Fruit fly (Drosophila melanogaster) whole organism, embryonic: ENCODE data around the gene aqz.

Experiments
- Adf1 ChIP-seq: fragments of 200-800 bp; sonication (Bioruptor generic); IDR thresholded peaks from 2 replicates; pipeline ENCODE4 v1.3.6; 2022; ENCODE audit warnings: missing biosample characterization, missing genetic modification characterization
- Atf6 ChIP-seq: fragments of 200-800 bp; sonication (Bioruptor generic); IDR thresholded peaks from 2 replicates; pipeline ENCODE4 v1.3.6; 2022; ENCODE audit warnings: missing biosample characterization, missing genetic modification characterization
- CG12299 ChIP-seq: fragments of 200-800 bp; sonication (Bioruptor generic); optimal IDR thresholded peaks from 2 replicates; lab custom pipeline; 2018; ENCODE audit warnings: missing biosample characterization, mild to moderate bottlenecking, missing genetic modification characterization
- CG13424 ChIP-seq: fragments of 200-800 bp; sonication (Bioruptor generic); optimal IDR thresholded peaks from 2 replicates; lab custom pipeline; 2019; ENCODE audit warnings: missing biosample characterization, mild to moderate bottlenecking, missing genetic modification characterization, moderate library complexity
- CG14014 ChIP-seq: fragments of 200-800 bp; sonication (Bioruptor generic); IDR thresholded peaks from 2 replicates; pipeline ENCODE4 v1.3.6; 2022; ENCODE audit warnings: missing biosample characterization, missing genetic modification characterization
- CG1792 ChIP-seq: fragments of 200-800 bp; sonication (Bioruptor generic); optimal IDR thresholded peaks from 2 replicates; lab custom pipeline; 2016; ENCODE audit warnings: missing biosample characterization, missing genetic modification characterization
- CG2129 ChIP-seq: fragments of 200-800 bp; sonication (Bioruptor generic); IDR thresholded peaks from 2 replicates; pipeline ENCODE4 v1.3.6; 2022; ENCODE audit warnings: missing biosample characterization, missing genetic modification characterization; ENCODE audit not compliant: partially characterized antibody
- CG3065 ChIP-seq: fragments of 200-800 bp; sonication (Bioruptor generic); optimal IDR thresholded peaks from 2 replicates; lab custom pipeline; 2016; ENCODE audit warnings: missing biosample characterization, missing genetic modification characterization
- CG31224 ChIP-seq: fragments of 200-800 bp; sonication (Bioruptor generic); IDR thresholded peaks from 2 replicates; pipeline ENCODE4 v1.3.6; 2022; ENCODE audit warnings: missing biosample characterization, missing genetic modification characterization
- CG31388 ChIP-seq: fragments of 200-800 bp; sonication (Bioruptor generic); optimal IDR thresholded peaks from 2 replicates; lab custom pipeline; 2016; ENCODE audit warnings: missing biosample characterization, missing genetic modification characterization
- CG3407 ChIP-seq: fragments of 200-800 bp; sonication (Bioruptor generic); optimal IDR thresholded peaks from 2 replicates; lab custom pipeline; 2018; ENCODE audit warnings: missing biosample characterization, mild to moderate bottlenecking, missing genetic modification characterization
- CG34422 ChIP-seq: fragments of 200-800 bp; sonication (Bioruptor generic); IDR thresholded peaks from 3 replicates; pipeline ENCODE4 v1.3.6; 2022; ENCODE audit warnings: missing biosample characterization, missing genetic modification characterization
- CG3995 ChIP-seq: fragments of 200-800 bp; sonication (Bioruptor generic); optimal IDR thresholded peaks from 3 replicates; lab custom pipeline; 2016; ENCODE audit warnings: missing biosample characterization, missing genetic modification characterization
- CG4282 ChIP-seq: fragments of 200-800 bp; sonication (Bioruptor generic); optimal IDR thresholded peaks from 2 replicates; lab custom pipeline; 2016; ENCODE audit warnings: missing biosample characterization, missing genetic modification characterization
- CG7556 ChIP-seq: fragments of 200-800 bp; sonication (Bioruptor generic); optimal IDR thresholded peaks from 2 replicates; lab custom pipeline; 2017; ENCODE audit warnings: missing biosample characterization, mild to moderate bottlenecking, missing genetic modification characterization
- CG8290 ChIP-seq, 3 experiments: fragments of 200-800 bp; sonication (Bioruptor generic); optimal IDR thresholded peaks; 2 replicates each; lab custom pipeline; 2016 to 2019; ENCODE audit warnings: missing biosample characterization in 3 of 3, missing genetic modification characterization in 3 of 3, mild to moderate bottlenecking in 2 of 3, moderate library complexity in 1 of 3
- CG8924 ChIP-seq: fragments of 200-800 bp; optimal IDR thresholded peaks from 3 replicates; lab custom pipeline; 2019; ENCODE audit warnings: missing biosample characterization, mild to moderate bottlenecking, missing genetic modification characterization, moderate library complexity
- E2f2 ChIP-seq: fragments of 200-800 bp; sonication (Bioruptor generic); IDR thresholded peaks from 2 replicates; pipeline ENCODE4 v1.3.6; 2022; ENCODE audit warnings: missing biosample characterization, missing genetic modification characterization
- Ets97D ChIP-seq: fragments of 200-800 bp; sonication (Bioruptor generic); optimal IDR thresholded peaks from 3 replicates; lab custom pipeline; 2016; ENCODE audit warnings: missing biosample characterization, missing genetic modification characterization
- H15 ChIP-seq: fragments of 200-800 bp; sonication (Bioruptor generic); IDR thresholded peaks from 3 replicates; pipeline ENCODE4 v1.3.6; 2022; ENCODE audit warnings: missing biosample characterization, missing genetic modification characterization
- Hsf ChIP-seq: fragments of 200-800 bp; sonication (Bioruptor generic); optimal IDR thresholded peaks from 3 replicates; lab custom pipeline; 2016; ENCODE audit warnings: missing biosample characterization, missing genetic modification characterization
- MBD-R2 ChIP-seq: fragments of 200-800 bp; sonication (Bioruptor generic); IDR thresholded peaks from 2 replicates; pipeline ENCODE4 v1.3.6; 2022; ENCODE audit warnings: missing biosample characterization, missing genetic modification characterization
- Myb ChIP-seq: fragments of 200-800 bp; sonication (Bioruptor generic); optimal IDR thresholded peaks from 2 replicates; lab custom pipeline; 2016; ENCODE audit warnings: missing biosample characterization, missing genetic modification characterization
- Ptx1 ChIP-seq: fragments of 200-800 bp; sonication (Bioruptor generic); IDR thresholded peaks from 2 replicates; pipeline ENCODE4 v1.3.6; 2022; ENCODE audit warnings: missing biosample characterization, missing genetic modification characterization
- Ravus ChIP-seq: fragments of 200-800 bp; sonication (Bioruptor generic); IDR thresholded peaks from 2 replicates; pipeline ENCODE4 v1.3.6; 2022; ENCODE audit warnings: missing biosample characterization, missing genetic modification characterization
- Rfx ChIP-seq: fragments of 200-800 bp; sonication (Bioruptor generic); IDR thresholded peaks from 2 replicates; pipeline ENCODE4 v1.3.6; 2022; ENCODE audit warnings: missing biosample characterization, missing genetic modification characterization
- Six4 ChIP-seq: fragments of 200-800 bp; sonication (Bioruptor generic); optimal IDR thresholded peaks from 2 replicates; lab custom pipeline; 2016; ENCODE audit warnings: missing biosample characterization, missing genetic modification characterization
- Sox100B ChIP-seq: fragments of 200-800 bp; sonication (Bioruptor generic); optimal IDR thresholded peaks from 3 replicates; lab custom pipeline; 2018; ENCODE audit warnings: missing biosample characterization, mild to moderate bottlenecking, missing genetic modification characterization
- Usf ChIP-seq: fragments of 200-800 bp; sonication (Bioruptor generic); optimal IDR thresholded peaks from 2 replicates; lab custom pipeline; 2017; ENCODE audit warnings: missing genotype, missing biosample characterization, missing genetic modification characterization
- ase ChIP-seq: fragments of 200-800 bp; sonication (Bioruptor generic); IDR thresholded peaks from 3 replicates; pipeline ENCODE4 v1.3.6; 2022; ENCODE audit warnings: missing biosample characterization, missing genetic modification characterization
- bcd ChIP-seq: fragments of 200-800 bp; sonication (Bioruptor generic); optimal IDR thresholded peaks from 2 replicates; lab custom pipeline; 2017; ENCODE audit warnings: missing biosample characterization, mild to moderate bottlenecking, missing genetic modification characterization
- bowl ChIP-seq: fragments of 200-800 bp; sonication (Bioruptor generic); IDR thresholded peaks from 2 replicates; pipeline ENCODE4 v1.3.6; 2022; ENCODE audit warnings: missing biosample characterization, missing genetic modification characterization
- croc ChIP-seq: fragments of 200-800 bp; sonication (Bioruptor generic); conservative IDR thresholded peaks from 3 replicates; pipeline ENCODE4 v1.3.6; 2022; ENCODE audit warnings: missing biosample characterization, missing genetic modification characterization
- gce ChIP-seq: fragments of 200-800 bp; sonication (Bioruptor generic); IDR thresholded peaks from 3 replicates; pipeline ENCODE4 v1.3.6; 2022; ENCODE audit warnings: missing biosample characterization, missing genetic modification characterization
- gfzf ChIP-seq: fragments of 200-800 bp; sonication (Bioruptor generic); optimal IDR thresholded peaks from 2 replicates; lab custom pipeline; 2016; ENCODE audit warnings: missing biosample characterization, mild to moderate bottlenecking, missing genetic modification characterization, moderate library complexity
- gro ChIP-seq: fragments of 200-800 bp; sonication (Bioruptor generic); optimal IDR thresholded peaks from 2 replicates; lab custom pipeline; 2016; ENCODE audit warnings: missing biosample characterization, missing genetic modification characterization
- gt ChIP-seq: fragments of 200-800 bp; sonication (Bioruptor generic); IDR thresholded peaks from 2 replicates; pipeline ENCODE4 v1.3.6; 2022; ENCODE audit warnings: missing biosample characterization, missing genetic modification characterization
- h ChIP-seq: fragments of >200 bp; optimal IDR thresholded peaks from 2 replicates; lab custom pipeline; 2017
- ham ChIP-seq: fragments of 200-800 bp; sonication (Bioruptor generic); IDR thresholded peaks from 2 replicates; pipeline ENCODE4 v1.3.6; 2022; ENCODE audit warnings: missing biosample characterization, missing genetic modification characterization
- ind ChIP-seq: fragments of 200-800 bp; sonication (Bioruptor generic); optimal IDR thresholded peaks from 3 replicates; lab custom pipeline; 2016; ENCODE audit warnings: missing biosample characterization, missing genetic modification characterization
- kni ChIP-seq: fragments of 200-800 bp; sonication (Bioruptor generic); optimal IDR thresholded peaks from 3 replicates; lab custom pipeline; 2017; ENCODE audit warnings: mild to moderate bottlenecking, missing biosample characterization, missing genetic modification reagents, missing genetic modification characterization
- lov ChIP-seq, 2 experiments: fragments of 200-800 bp in 1 of 2; fragments of >200 bp in 1 of 2; sonication (Bioruptor generic) in 1 of 2; IDR thresholded peaks in 1 of 2; optimal IDR thresholded peaks in 1 of 2; 2 replicates in 1 of 2; 3 replicates in 1 of 2; pipeline versions ENCODE4 v1.3.6 to Lab custom; 2017 to 2022; ENCODE audit warnings: missing biosample characterization in 1 of 2, missing genetic modification characterization in 1 of 2
- maf-S ChIP-seq: fragments of 200-800 bp; sonication (Bioruptor generic); optimal IDR thresholded peaks from 2 replicates; lab custom pipeline; 2016; ENCODE audit warnings: missing biosample characterization, missing genetic modification characterization
- nerfin-1 ChIP-seq: fragments of 200-800 bp; sonication (Bioruptor generic); optimal IDR thresholded peaks from 3 replicates; lab custom pipeline; 2019; ENCODE audit warnings: missing biosample characterization, mild to moderate bottlenecking, missing genetic modification characterization, moderate library complexity
- nerfin-2 ChIP-seq: fragments of 200-800 bp; sonication (Bioruptor generic); IDR thresholded peaks from 2 replicates; pipeline ENCODE4 v1.3.6; 2022; ENCODE audit warnings: missing biosample characterization, missing genetic modification characterization; ENCODE audit not compliant: partially characterized antibody
- sr ChIP-seq: fragments of 200-800 bp; sonication (Bioruptor generic); IDR thresholded peaks from 3 replicates; pipeline ENCODE4 v1.3.6; 2022; ENCODE audit warnings: missing biosample characterization, missing genetic modification characterization
- ttk ChIP-seq: fragments of 200-800 bp; sonication (Bioruptor generic); IDR thresholded peaks from 2 replicates; pipeline ENCODE4 v2.1.2; 2022; ENCODE audit warnings: missing biosample characterization, missing genetic modification characterization
- tx ChIP-seq: fragments of 200-800 bp; sonication (Bioruptor generic); optimal IDR thresholded peaks from 2 replicates; lab custom pipeline; 2016; ENCODE audit warnings: missing biosample characterization, missing genetic modification characterization
- vfl ChIP-seq: fragments of 200-800 bp; sonication (Bioruptor generic); optimal IDR thresholded peaks from 2 replicates; lab custom pipeline; 2016; ENCODE audit warnings: missing biosample characterization, missing genetic modification characterization
- zen2 ChIP-seq: fragments of 200-800 bp; sonication (Bioruptor generic); IDR thresholded peaks from 3 replicates; pipeline ENCODE4 v1.3.6; 2022; ENCODE audit warnings: missing biosample characterization, missing genetic modification characterization; ENCODE audit not compliant: partially characterized antibody
- zfh2 ChIP-seq: fragments of 200-800 bp; sonication (Bioruptor generic); optimal IDR thresholded peaks from 2 replicates; lab custom pipeline; 2016; ENCODE audit warnings: missing biosample characterization, missing genetic modification characterization

aqz gene

DNA sequence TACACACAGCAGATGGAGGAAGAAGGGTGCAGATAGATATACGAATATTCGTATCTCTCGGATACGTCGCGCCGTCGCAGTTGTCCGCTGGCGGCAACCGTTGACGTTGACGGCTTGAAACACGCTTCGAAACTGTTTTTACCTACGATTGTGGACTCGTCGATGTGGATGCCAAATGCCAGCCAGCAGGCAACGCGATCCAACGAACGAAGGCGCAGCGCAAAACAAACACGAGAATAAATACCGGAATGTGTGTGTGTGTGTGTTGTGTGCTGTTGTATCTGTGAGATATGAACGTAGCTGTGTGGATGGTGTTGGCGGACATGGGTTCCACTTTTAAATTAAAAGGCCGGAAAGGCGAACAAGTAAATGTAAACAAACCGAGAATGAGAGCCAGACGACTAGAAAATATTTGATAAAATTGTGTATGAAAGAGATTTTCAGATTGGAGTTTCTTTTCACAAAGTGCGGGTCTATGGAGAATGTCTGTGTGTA, 25.7 kb upstream of the aqz start (continued):
- TF ChIP-seq bcd (peak; percentile 20), CG8290 (GFP tag; optimal IDR thresholded peaks at IDR 0.05; lab: Kevin White, UChicago) (peak; percentile 50), CG8290 (tag; optimal IDR thresholded peaks at IDR 0.05; lab: Kevin White, UChicago) (peak; percentile 29 to 91), zen2 (GFP tag; lab: Robert Waterston, UW) (no peak), zfh2 (GFP tag; lab: Kevin White, UChicago) (no peak), ase (GFP tag; lab: Robert Waterston, UW) (no peak), CG12299 (tag; lab: Kevin White, UChicago) (peak; percentile 85), CG8924 (tag; lab: Kevin White, UChicago) (peak; percentile 77), CG14014 (GFP tag; lab: Robert Waterston, UW) (peak; percentile 52; the same call in 1 of the 2 replicates), ham (GFP tag; lab: Robert Waterston, UW) (no peak), tx (GFP tag; lab: Kevin White, UChicago) (no peak), CG3407 (GFP tag; lab: Kevin White, UChicago) (peak; percentile 45), CG3995 (no peak), h (lab: Kevin White, UChicago) (no peak), gce (GFP tag; lab: Robert Waterston, UW) (peak; percentile 41; the same call in 2 of the 3 replicates), vfl (peak; percentile 68), CG13424 (tag; lab: Kevin White, UChicago) (peak; percentile 35), Myb (GFP tag; lab: Kevin White, UChicago) (peak; percentile 22), E2f2 (GFP tag; lab: Robert Waterston, UW) (no peak; the same call in 1 of the 2 replicates), Rfx (peak; percentile 72; the same call in 1 of the 2 replicates), Usf (GFP tag; lab: Kevin White, UChicago) (no peak), nerfin-1 (tag; lab: Kevin White, UChicago) (peak; percentile 81), Six4 (no peak), gro (GFP tag; lab: Kevin White, UChicago) (peak; percentile 54), CG7556 (GFP tag; lab: Kevin White, UChicago) (peak; percentile 48), kni (GFP tag; lab: Kevin White, UChicago) (peak; percentile 94), H15 (GFP tag; lab: Robert Waterston, UW) (no peak), Ets97D (GFP tag; lab: Kevin White, UChicago) (no peak), Sox100B (GFP tag; lab: Kevin White, UChicago) (peak; percentile 25), Ravus (GFP tag; lab: Robert Waterston, UW) (no peak), CG1792 (GFP tag; lab: Kevin White, UChicago) (peak; percentile 24), CG31388 (GFP tag; lab: Kevin White, UChicago) (no peak), Ptx1 (no peak), gfzf (GFP tag; lab: Kevin White, UChicago) (no peak), maf-S (GFP tag; lab: Kevin White, UChicago) (peak; percentile 59), ind (GFP tag; lab: Kevin White, UChicago) (no peak), Atf6 (GFP tag; lab: Robert Waterston, UW) (peak; percentile 73), croc (GFP tag; lab: Robert Waterston, UW) (no peak), CG4282 (GFP tag; lab: Kevin White, UChicago) (peak; percentile 59), CG31224 (0 out of 2 replicates have a peak, but pooled peaks have one; percentile 9), CG3065 (no peak), ttk (GFP tag; lab: Robert Waterston, UW) (peak; percentile 38; the same call in 1 of the 2 replicates), bowl (no peak), sr (peak; percentile 4; the same call in 1 of the 3 replicates), CG2129 (GFP tag; lab: Robert Waterston, UW) (no peak), MBD-R2 (GFP tag; lab: Robert Waterston, UW) (peak; percentile 45; the same call in 1 of the 2 replicates), gt (GFP tag; lab: Robert Waterston, UW) (no peak), Adf1 (GFP tag; lab: Robert Waterston, UW) (peak; percentile 66), nerfin-2 (no peak), Hsf (GFP tag; lab: Kevin White, UChicago) (peak; percentile 28), CG34422 (GFP tag; lab: Robert Waterston, UW) (peak; percentile 66; the same call in 1 of the 3 replicates), lov (optimal IDR thresholded peaks at IDR 0.05; lab: Kevin White, UChicago) (no peak), lov (GFP tag; IDR thresholded peaks at IDR 0.05; lab: Robert Waterston, UW) (peak; percentile 80; the same call in 2 of the 3 replicates)
